Worm (Caenorhabditis elegans) whole organism, L2 larva: Measurements from ENCODE around the gene srdh-1.

ENCODE experiments used
- ceh-82 ChIP-seq: fragments of 150-350 bp; optimal IDR thresholded peaks from 2 replicates; lab custom pipeline; 2014; ENCODE audit warnings: missing biosample characterization, missing genetic modification characterization
- elt-1 ChIP-seq: fragments of 150-350 bp; optimal IDR thresholded peaks from 2 replicates; lab custom pipeline; 2014; ENCODE audit warnings: missing biosample characterization, missing genetic modification characterization
- nhr-237 ChIP-seq: fragments of 150-350 bp; optimal IDR thresholded peaks from 2 replicates; lab custom pipeline; 2014; ENCODE audit warnings: missing biosample characterization, missing genetic modification characterization
- snpc-4 ChIP-seq: fragments of 150-350 bp; optimal IDR thresholded peaks from 2 replicates; lab custom pipeline; 2014; ENCODE audit warnings: missing biosample characterization, missing genetic modification characterization
- unc-62 ChIP-seq: fragments of 150-350 bp; optimal IDR thresholded peaks from 2 replicates; lab custom pipeline; 2014; ENCODE audit warnings: missing biosample characterization, missing genetic modification reagents, missing genetic modification characterization

- TF ChIP-seq elt-1 (tag; lab: Kevin White, UChicago) (no peak), snpc-4 (tag; lab: Kevin White, UChicago) (no peak), nhr-237 (no peak), ceh-82 (no peak), unc-62 (GFP tag; lab: Kevin White, UChicago) (no peak)
Observed at ce11 chrII:8216433-8216832, 48.0 kb upstream of the srdh-1 start, which contains the start of gene M110.3.
